Worm (Caenorhabditis elegans): ENCODE measurements around the gene bcc-1.

DNA sequence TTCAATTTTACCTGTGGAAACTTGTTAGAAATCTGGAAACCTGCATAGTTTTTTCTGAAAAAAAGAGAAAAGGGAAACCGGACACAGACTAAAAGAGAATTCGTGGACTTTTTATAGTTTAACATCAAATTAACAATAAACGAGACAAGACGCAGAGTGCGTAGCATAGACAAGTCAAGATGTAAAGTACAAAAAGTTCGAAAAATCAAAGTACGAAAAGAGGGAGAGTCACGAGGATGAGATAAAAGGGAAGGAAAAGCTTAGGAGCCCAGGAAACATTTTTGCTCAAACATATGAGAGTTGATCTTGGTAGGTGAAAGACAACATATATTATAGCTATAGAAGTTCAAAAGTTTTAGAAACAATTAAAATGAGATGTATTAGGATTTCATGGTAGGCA, 5.4 kb upstream of the bcc-1 start, which contains the start of gene M7.12:
- TF ChIP-seq set-16 (GFP tag; IDR thresholded peaks at IDR 0.05): no peak
- no peak for TF ChIP-seq lin-1 (GFP tag; IDR thresholded peaks at IDR 0.05)
- no peak for TF ChIP-seq unc-39 (tag; optimal IDR thresholded peaks at IDR 0.05)
- no peak for TF ChIP-seq php-3 (GFP tag; IDR thresholded peaks at IDR 0.05)
- TF ChIP-seq pqm-1 (tag; optimal IDR thresholded peaks at IDR 0.05): no peak
- no peak for TF ChIP-seq T20F7.1 (GFP tag; optimal IDR thresholded peaks at IDR 0.05)
- no peak for TF ChIP-seq T26A8.4 (GFP tag; IDR thresholded peaks at IDR 0.05)
- TF ChIP-seq jun-1 (tag; optimal IDR thresholded peaks at IDR 0.05): no peak
- TF ChIP-seq daf-16 (GFP tag; optimal IDR thresholded peaks at IDR 0.05): no peak
- TF ChIP-seq daf-16 (tag; optimal IDR thresholded peaks at IDR 0.05): no peak
